Worm (Caenorhabditis elegans) whole organism, early embryonic: Measurements from ENCODE around the gene nasp-2.

Experiments used
- B0310.2 ChIP-seq: sonication (generic microtip); optimal IDR thresholded peaks from 2 replicates; lab custom pipeline; 2016; ENCODE audit warnings: mild to moderate bottlenecking, missing genetic modification characterization, missing compliant biosample characterization
- aly-1 ChIP-seq: sonication (generic microtip); optimal IDR thresholded peaks from 2 replicates; lab custom pipeline; 2016; ENCODE audit warnings: missing genetic modification characterization, missing compliant biosample characterization
- ama-1 ChIP-seq: fragments of 150-350 bp; optimal IDR thresholded peaks from 2 replicates; lab custom pipeline; 2014
- ceh-13 ChIP-seq: fragments of 200-800 bp; sonication (Bioruptor generic); optimal IDR thresholded peaks from 2 replicates; lab custom pipeline; 2018; ENCODE audit warnings: mild to moderate bottlenecking, missing genetic modification characterization, missing compliant biosample characterization
- hnd-1 ChIP-seq: sonication (generic microtip); optimal IDR thresholded peaks from 2 replicates; lab custom pipeline; 2016; ENCODE audit warnings: missing genetic modification characterization, missing compliant biosample characterization
- scrt-1 ChIP-seq: fragments of 200-800 bp; sonication (Bioruptor generic); IDR thresholded peaks from 2 replicates; pipeline ENCODE4 v1.3.6; 2022; ENCODE audit warnings: missing genetic modification characterization, missing compliant biosample characterization
- sea-1 ChIP-seq: fragments of 200-800 bp; sonication (Bioruptor generic); conservative IDR thresholded peaks from 2 replicates; pipeline ENCODE4 v1.3.6; 2022; ENCODE audit warnings: missing genetic modification characterization, missing compliant biosample characterization
- tbx-11 ChIP-seq: fragments of 200-800 bp; sonication (Bioruptor generic); IDR thresholded peaks from 2 replicates; pipeline ENCODE4 v1.3.6; 2022; ENCODE audit warnings: missing genetic modification characterization, missing compliant biosample characterization
- tbx-37 ChIP-seq: fragments of 200-800 bp; sonication (Bioruptor generic); conservative IDR thresholded peaks from 2 replicates; pipeline ENCODE4 v1.3.6; 2022; ENCODE audit warnings: missing genetic modification reagents, missing genetic modification characterization, missing compliant biosample characterization

- no peak for TF ChIP-seq ama-1 (lab: Kevin White, UChicago)
- TF ChIP-seq hnd-1 (tag; lab: Kevin White, UChicago): no peak
- no peak for TF ChIP-seq tbx-37 (GFP tag; lab: Robert Waterston, UW)
- no peak for TF ChIP-seq aly-1
- TF ChIP-seq tbx-11 (GFP tag; lab: Robert Waterston, UW): no peak
- TF ChIP-seq ceh-13: no peak
- no peak for TF ChIP-seq B0310.2 (tag; lab: Kevin White, UChicago)
- no peak for TF ChIP-seq scrt-1 (GFP tag; lab: Robert Waterston, UW)
- no peak for TF ChIP-seq sea-1 (GFP tag; lab: Robert Waterston, UW)
Observed at ce11 chrV:13288881-13289280, 23.2 kb downstream of the nasp-2 start.
